Fruit fly (Drosophila melanogaster): Measurements from ENCODE around the gene CG17726.

Gene CG17726

DNA sequence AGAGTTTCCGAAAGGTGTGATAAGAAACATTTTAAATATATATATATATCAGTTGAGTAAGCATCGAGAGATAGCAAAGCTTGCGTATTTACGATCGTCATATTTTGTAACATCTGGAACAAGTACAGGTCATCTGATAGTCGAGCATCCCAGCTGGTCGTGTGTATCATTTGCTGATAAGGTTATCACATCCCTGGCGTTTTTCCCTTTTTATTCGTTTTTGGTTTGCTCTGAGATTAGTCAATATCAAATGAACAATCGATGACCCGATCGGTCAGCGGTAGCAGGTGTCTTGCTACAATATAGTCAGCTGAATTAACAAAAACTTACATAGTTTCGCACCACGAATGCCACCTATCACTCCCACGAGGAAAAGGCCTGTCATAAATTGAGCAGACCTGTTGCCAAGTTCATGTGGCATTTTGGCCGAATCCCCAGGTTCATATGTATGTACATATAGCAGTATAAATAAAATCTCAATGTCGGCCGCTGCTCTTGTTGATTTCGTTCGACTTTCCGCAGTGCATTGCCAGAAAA, 25.6 kb upstream of the CG17726 start (continued):
- peak; percentile 39 for TF ChIP-seq Blimp-1 (GFP tag; optimal IDR thresholded peaks at IDR 0.05)
- TF ChIP-seq aop (GFP tag; IDR thresholded peaks at IDR 0.05), result no peak
- no peak for TF ChIP-seq CG17385 (GFP tag; optimal IDR thresholded peaks at IDR 0.05)
- peak; percentile 45 for TF ChIP-seq CG12219 (GFP tag; optimal IDR thresholded peaks at IDR 0.05)
- no peak for TF ChIP-seq pfk (GFP tag; optimal IDR thresholded peaks at IDR 0.05)
- TF ChIP-seq CG17912 (GFP tag; optimal IDR thresholded peaks at IDR 0.05), result no peak
- TF ChIP-seq MTF-1 (GFP tag; optimal IDR thresholded peaks at IDR 0.05; ENCODE audit: borderline replicate concordance), result no peak
- peak; percentile 52; the same call in 1 of the 3 replicates for TF ChIP-seq CG11695 (GFP tag; IDR thresholded peaks at IDR 0.05)
- no peak for TF ChIP-seq Hsf (GFP tag; optimal IDR thresholded peaks at IDR 0.05)
- no peak for TF ChIP-seq klu (GFP tag; IDR thresholded peaks at IDR 0.05)
- TF ChIP-seq CG4360 (GFP tag; IDR thresholded peaks at IDR 0.05), result no peak
- no peak for TF ChIP-seq CG30020 (tag; optimal IDR thresholded peaks at IDR 0.05)
- no peak for TF ChIP-seq ewg (GFP tag; optimal IDR thresholded peaks at IDR 0.05)
- TF ChIP-seq usp (GFP tag; optimal IDR thresholded peaks at IDR 0.05), result no peak
- TF ChIP-seq MBD-R2 (GFP tag; IDR thresholded peaks at IDR 0.05), result no peak
- TF ChIP-seq chm (GFP tag; IDR thresholded peaks at IDR 0.05), result no peak
- TF ChIP-seq sima (GFP tag; optimal IDR thresholded peaks at IDR 0.05), result no peak
- no peak for TF ChIP-seq onecut (GFP tag; IDR thresholded peaks at IDR 0.05)
- TF ChIP-seq oc (tag; optimal IDR thresholded peaks at IDR 0.05), result peak; percentile 19
- TF ChIP-seq Ptx1 (GFP tag; IDR thresholded peaks at IDR 0.05), result peak; percentile 66
- no peak for TF ChIP-seq tup (GFP tag; optimal IDR thresholded peaks at IDR 0.05)
- TF ChIP-seq Atf3 (GFP tag; optimal IDR thresholded peaks at IDR 0.05), result no peak
- peak in 1 of 2 experiments; percentile 66 for TF ChIP-seq Pdp1 (GFP tag; optimal IDR thresholded peaks at IDR 0.05)
- TF ChIP-seq H15 (GFP tag; IDR thresholded peaks at IDR 0.05), result peak; percentile 55; the same call in 2 of the 3 replicates
- TF ChIP-seq CG7357 (GFP tag; IDR thresholded peaks at IDR 0.05), result peak; percentile 40; the same call in 1 of the 3 replicates
- 0 out of 3 replicates have a peak, but pooled peaks have one; percentile 9 for TF ChIP-seq CG34422 (GFP tag; IDR thresholded peaks at IDR 0.05)
- no peak for TF ChIP-seq lov (optimal IDR thresholded peaks at IDR 0.05)
- TF ChIP-seq lov (GFP tag; IDR thresholded peaks at IDR 0.05), result no peak
- TF ChIP-seq CG34376 (GFP tag; optimal IDR thresholded peaks at IDR 0.05), result peak; percentile 49
- no peak for TF ChIP-seq Neu2 (GFP tag; optimal IDR thresholded peaks at IDR 0.05; ENCODE audit: borderline replicate concordance)
- no peak for TF ChIP-seq Dad (GFP tag; optimal IDR thresholded peaks at IDR 0.05)
- TF ChIP-seq ssp (GFP tag; IDR thresholded peaks at IDR 0.05), result peak; percentile 37; the same call in 1 of the 2 replicates
- no peak for TF ChIP-seq pb (GFP tag; optimal IDR thresholded peaks at IDR 0.05)
- TF ChIP-seq CG10462 (GFP tag; optimal IDR thresholded peaks at IDR 0.05), result no peak
- peak; percentile 67 for TF ChIP-seq CG10366 (GFP tag; IDR thresholded peaks at IDR 0.05)
- TF ChIP-seq gce (GFP tag; IDR thresholded peaks at IDR 0.05), result no peak
- no peak for TF ChIP-seq CG11093 (GFP tag; IDR thresholded peaks at IDR 0.05)
- peak; percentile 7 for TF ChIP-seq CG15011 (GFP tag; optimal IDR thresholded peaks at IDR 0.05)
- TF ChIP-seq prd (optimal IDR thresholded peaks at IDR 0.05), result no peak
- peak; percentile 67 for TF ChIP-seq prd (GFP tag; IDR thresholded peaks at IDR 0.05)
- TF ChIP-seq cad (GFP tag; optimal IDR thresholded peaks at IDR 0.05), result no peak
- TF ChIP-seq ato (GFP tag; IDR thresholded peaks at IDR 0.05; ENCODE audit: partially characterized antibody), result no peak
- no peak for TF ChIP-seq CG9609 (GFP tag; optimal IDR thresholded peaks at IDR 0.05)
- no peak for TF ChIP-seq Fer2 (tag; optimal IDR thresholded peaks at IDR 0.05)
- no peak for TF ChIP-seq gro (GFP tag; optimal IDR thresholded peaks at IDR 0.05)
- TF ChIP-seq ERR (GFP tag; optimal IDR thresholded peaks at IDR 0.05), result no peak
- 0 out of 3 replicates have a peak, but pooled peaks have one; percentile 50 for TF ChIP-seq CG6175 (GFP tag; IDR thresholded peaks at IDR 0.05)
- TF ChIP-seq CG6813 (GFP tag; optimal IDR thresholded peaks at IDR 0.05), result peak; percentile 35
- peak; percentile 9 for TF ChIP-seq BtbVII (GFP tag; optimal IDR thresholded peaks at IDR 0.05)
- peak; percentile 43 for TF ChIP-seq caup (GFP tag; optimal IDR thresholded peaks at IDR 0.05; ENCODE audit: severe bottlenecking)
- no peak for TF ChIP-seq CG11696 (GFP tag; IDR thresholded peaks at IDR 0.05)

Data from whole organism, embryonic.